Fruit fly (Drosophila melanogaster): Measurements from ENCODE around the gene Ac76E.

Ac76E gene

DNA sequence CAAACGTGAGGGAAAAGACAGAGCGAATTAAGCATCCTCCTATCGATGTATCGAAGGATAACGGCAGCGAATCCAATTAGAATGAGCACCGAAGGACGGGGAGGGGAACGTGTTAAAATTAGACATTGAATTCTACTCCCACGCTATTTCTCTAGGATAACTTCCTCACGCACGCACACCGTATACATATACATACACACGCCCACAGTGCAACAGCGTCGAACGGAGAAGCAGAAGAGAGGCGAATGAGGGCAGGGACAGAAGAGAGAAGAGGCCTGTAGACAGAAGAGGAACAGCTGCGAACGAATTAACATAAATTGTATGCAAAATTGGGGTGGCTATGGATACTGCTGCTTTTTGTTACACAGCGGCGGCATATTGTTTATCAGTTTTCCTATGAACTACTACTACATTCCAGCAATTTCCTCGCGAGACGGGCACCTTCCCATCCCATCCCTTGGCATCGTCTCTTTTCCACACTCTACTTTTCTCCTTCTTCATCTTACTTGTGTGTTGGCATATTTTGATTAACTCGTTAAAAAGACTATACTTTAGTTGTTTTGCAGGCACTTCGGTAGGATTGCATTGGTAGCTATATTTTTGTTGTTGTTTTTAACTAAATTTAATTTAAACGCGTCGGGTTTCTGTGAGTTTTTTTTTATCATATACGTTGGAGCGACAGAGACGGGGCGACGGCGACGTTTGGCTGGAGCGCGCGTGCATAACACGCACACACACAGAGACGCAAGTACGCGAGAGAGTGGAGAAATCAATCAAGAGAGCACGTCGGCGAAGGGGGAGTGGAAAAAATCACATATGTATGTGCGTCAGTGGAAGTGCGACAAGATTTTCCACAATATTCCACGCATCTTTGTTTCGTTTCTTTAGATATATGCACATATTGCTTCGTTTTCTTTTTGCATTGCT is 30.6 kb upstream of the Ac76E start (continued):
- no peak for TF ChIP-seq Ets96B (tag; optimal IDR thresholded peaks at IDR 0.05)
- no peak for TF ChIP-seq Eip75B (GFP tag; optimal IDR thresholded peaks at IDR 0.05)
- TF ChIP-seq vri (GFP tag; optimal IDR thresholded peaks at IDR 0.05): peak; percentile 65
- no peak for TF ChIP-seq Sox14 (GFP tag; optimal IDR thresholded peaks at IDR 0.05)
- no peak for TF ChIP-seq Hr38 (GFP tag; optimal IDR thresholded peaks at IDR 0.05)

DNA sequence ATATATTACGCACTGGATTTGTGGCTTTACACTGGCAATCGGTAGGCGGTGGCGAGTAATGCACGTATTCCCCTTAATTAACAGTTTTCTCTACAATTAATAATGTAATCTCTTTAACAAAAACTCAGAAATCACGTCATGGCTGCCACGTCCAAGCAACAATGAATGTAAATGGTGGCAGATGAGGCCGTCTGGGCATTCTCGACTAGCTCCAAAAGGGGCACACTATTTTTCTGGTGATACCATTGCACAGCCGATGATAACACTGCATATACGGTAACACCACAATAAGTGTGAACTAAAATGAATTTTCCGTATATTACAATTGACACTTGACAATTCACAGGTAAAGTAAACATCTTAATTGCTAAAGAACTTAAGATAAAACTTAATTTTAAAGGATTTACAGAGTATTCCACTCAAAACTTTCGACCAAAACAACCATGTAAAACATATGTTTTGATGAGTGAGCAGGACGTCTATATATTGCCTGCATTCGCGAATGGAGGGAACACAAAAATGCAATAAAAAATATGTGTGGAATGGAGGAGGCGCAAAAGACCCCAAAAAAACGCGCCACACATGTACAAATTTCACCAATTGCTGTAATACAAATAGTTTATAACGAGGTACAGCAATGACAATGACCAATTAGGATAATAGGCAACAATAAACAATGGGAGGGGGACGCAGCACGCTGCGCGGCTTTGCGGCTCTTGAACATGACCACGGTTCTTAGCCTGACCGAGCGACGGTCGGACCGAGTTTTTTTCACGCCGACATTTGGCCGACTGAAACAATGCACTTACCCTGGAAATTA is 29.6 kb upstream of the Ac76E start:
- TF ChIP-seq dac (GFP tag; optimal IDR thresholded peaks at IDR 0.05) (no peak), net (GFP tag; optimal IDR thresholded peaks at IDR 0.05) (no peak), Sox15 (GFP tag; optimal IDR thresholded peaks at IDR 0.05) (no peak), acj6 (GFP tag; optimal IDR thresholded peaks at IDR 0.05) (no peak), CG11294 (GFP tag; IDR thresholded peaks at IDR 0.05) (no peak), fd59A (GFP tag; optimal IDR thresholded peaks at IDR 0.05) (no peak), Eip75B (GFP tag; optimal IDR thresholded peaks at IDR 0.05) (no peak), Gug (GFP tag; IDR thresholded peaks at IDR 0.05) (no peak), dsx (GFP tag; optimal IDR thresholded peaks at IDR 0.05; ENCODE audit: poor library complexity, severe bottlenecking) (peak; percentile 91), CG32006 (GFP tag; optimal IDR thresholded peaks at IDR 0.05) (no peak), CG3919 (GFP tag; optimal IDR thresholded peaks at IDR 0.05) (no peak), Blimp-1 (GFP tag; optimal IDR thresholded peaks at IDR 0.05) (no peak), CG1621 (tag; optimal IDR thresholded peaks at IDR 0.05) (peak; percentile 42), Hr39 (GFP tag; optimal IDR thresholded peaks at IDR 0.05) (no peak), fd85E (GFP tag; optimal IDR thresholded peaks at IDR 0.05) (no peak), esn (GFP tag; optimal IDR thresholded peaks at IDR 0.05) (peak; percentile 10), CG6792 (GFP tag; optimal IDR thresholded peaks at IDR 0.05) (peak; percentile 5), CG9139 (GFP tag; optimal IDR thresholded peaks at IDR 0.05) (no peak), Eip93F (GFP tag; optimal IDR thresholded peaks at IDR 0.05) (no peak), Ets96B (tag; optimal IDR thresholded peaks at IDR 0.05) (no peak), Hr4 (GFP tag; optimal IDR thresholded peaks at IDR 0.05) (no peak), Ets21C (GFP tag; optimal IDR thresholded peaks at IDR 0.05) (no peak), CG6163 (GFP tag; IDR thresholded peaks at IDR 0.05) (peak; percentile 46; the same call in 2 of the 3 replicates), Eip78C (GFP tag) (peak; percentile 72), vri (GFP tag; optimal IDR thresholded peaks at IDR 0.05) (no peak), CG10669 (GFP tag; optimal IDR thresholded peaks at IDR 0.05) (no peak), CG10631 (GFP tag; optimal IDR thresholded peaks at IDR 0.05) (no peak), Hr38 (GFP tag; optimal IDR thresholded peaks at IDR 0.05) (no peak), salr (GFP tag; optimal IDR thresholded peaks at IDR 0.05) (no peak), ss (GFP tag; optimal IDR thresholded peaks at IDR 0.05) (no peak), Lpt (GFP tag; optimal IDR thresholded peaks at IDR 0.05) (no peak), lz (GFP tag; optimal IDR thresholded peaks at IDR 0.05) (peak; percentile 27), CG7368 (GFP tag; optimal IDR thresholded peaks at IDR 0.05) (no peak), CG3032 (tag; optimal IDR thresholded peaks at IDR 0.05) (no peak), CG31627 (GFP tag; optimal IDR thresholded peaks at IDR 0.05) (no peak), pdm3 (GFP tag; optimal IDR thresholded peaks at IDR 0.05) (no peak), fkh (GFP tag; optimal IDR thresholded peaks at IDR 0.05) (no peak), eg (GFP tag; IDR thresholded peaks at IDR 0.05) (0 out of 3 replicates have a peak, but pooled peaks have one; percentile 15), cyc (GFP tag; optimal IDR thresholded peaks at IDR 0.05) (no peak), CG8632 (GFP tag; optimal IDR thresholded peaks at IDR 0.05) (no peak), CG11902 (GFP tag; optimal IDR thresholded peaks at IDR 0.05) (no peak), Sox102F (GFP tag; optimal IDR thresholded peaks at IDR 0.05) (no peak), CG6276 (GFP tag; optimal IDR thresholded peaks at IDR 0.05) (no peak), CG15336 (GFP tag; IDR thresholded peaks at IDR 0.05) (no peak), Smox (GFP tag; optimal IDR thresholded peaks at IDR 0.05) (no peak)

Data from whole organism, prepupa.